Worm (Caenorhabditis elegans): ENCODE results near the gene Y38A10A.7.

Gene Y38A10A.7

ce11 chrV:6101243-6101898 is 5.4 kb downstream of the Y38A10A.7 start:
- TF ChIP-seq eor-1 (tag; optimal IDR thresholded peaks at IDR 0.05) (no peak), nhr-12 (tag; optimal IDR thresholded peaks at IDR 0.05) (no peak), egl-27 (tag; optimal IDR thresholded peaks at IDR 0.05) (no peak), mdl-1 (tag; optimal IDR thresholded peaks at IDR 0.05) (no peak), nhr-67 (tag; optimal IDR thresholded peaks at IDR 0.05) (no peak), ztf-11 (tag; optimal IDR thresholded peaks at IDR 0.05) (no peak), nhr-76 (tag; optimal IDR thresholded peaks at IDR 0.05) (no peak), ceh-16 (tag; optimal IDR thresholded peaks at IDR 0.05) (no peak), tbx-2 (tag; optimal IDR thresholded peaks at IDR 0.05) (no peak), zag-1 (tag; optimal IDR thresholded peaks at IDR 0.05) (no peak), ceh-9 (tag; optimal IDR thresholded peaks at IDR 0.05) (no peak), ceh-28 (tag; optimal IDR thresholded peaks at IDR 0.05) (no peak), elt-1 (tag; optimal IDR thresholded peaks at IDR 0.05) (no peak), egl-5 (tag; optimal IDR thresholded peaks at IDR 0.05) (peak; percentile 23), pha-4 (tag; optimal IDR thresholded peaks at IDR 0.05) (peak; percentile 80), nhr-23 (tag; optimal IDR thresholded peaks at IDR 0.05) (peak; percentile 2), jun-1 (tag; optimal IDR thresholded peaks at IDR 0.05) (no peak), pqm-1 (tag; optimal IDR thresholded peaks at IDR 0.05) (no peak), fkh-10 (GFP tag; optimal IDR thresholded peaks at IDR 0.05) (no peak), unc-62 (GFP tag; optimal IDR thresholded peaks at IDR 0.05) (no peak), fkh-2 (tag; optimal IDR thresholded peaks at IDR 0.05) (no peak), R02D3.7 (tag; optimal IDR thresholded peaks at IDR 0.05) (no peak), ZK546.5 (tag; optimal IDR thresholded peaks at IDR 0.05) (no peak), nhr-25 (tag; optimal IDR thresholded peaks at IDR 0.05) (no peak), nfya-1 (tag; optimal IDR thresholded peaks at IDR 0.05; ENCODE audit: insufficient read depth) (peak; percentile 21), ceh-82 (tag; optimal IDR thresholded peaks at IDR 0.05) (no peak), mml-1 (tag; optimal IDR thresholded peaks at IDR 0.05) (no peak), nhr-237 (tag; optimal IDR thresholded peaks at IDR 0.05) (no peak), nhr-43 (tag; optimal IDR thresholded peaks at IDR 0.05; ENCODE audit: poor library complexity, severe bottlenecking) (no peak), ztf-4 (tag; optimal IDR thresholded peaks at IDR 0.05) (no peak), skn-1 (tag; optimal IDR thresholded peaks at IDR 0.05) (no peak), nhr-77 (tag; optimal IDR thresholded peaks at IDR 0.05) (no peak), lin-15B (tag; optimal IDR thresholded peaks at IDR 0.05) (no peak), aly-2 (tag; optimal IDR thresholded peaks at IDR 0.05) (no peak), fos-1 (tag; optimal IDR thresholded peaks at IDR 0.05) (no peak), ama-1 (optimal IDR thresholded peaks at IDR 0.05) (no peak), elt-2 (tag; optimal IDR thresholded peaks at IDR 0.05) (peak; percentile 70), unc-39 (tag; optimal IDR thresholded peaks at IDR 0.05) (no peak), daf-12 (tag; optimal IDR thresholded peaks at IDR 0.05) (no peak), nhr-28 (tag; optimal IDR thresholded peaks at IDR 0.05) (no peak)

- TF ChIP-seq nhr-77 (tag; optimal IDR thresholded peaks at IDR 0.05) = no peak
- TF ChIP-seq lin-15B (tag; optimal IDR thresholded peaks at IDR 0.05) = no peak
- TF ChIP-seq ZK546.5 (tag; optimal IDR thresholded peaks at IDR 0.05) = no peak
Observed at ce11 chrV:6103429-6103828, 7.4 kb downstream of the Y38A10A.7 start, which contains the start of gene Y38A10A.11. Gene Y38A10A.11 (minus strand): TSS chrV:6103529.

ce11 chrV:6105374-6105773 is 9.4 kb downstream of the Y38A10A.7 start, which contains the start of gene atf-8:
Gene atf-8 (plus strand): TSS chrV:6105607.
- TF ChIP-seq ceh-16 (tag; optimal IDR thresholded peaks at IDR 0.05) (no peak), nhr-25 (tag; optimal IDR thresholded peaks at IDR 0.05) (peak; percentile 10), nhr-12 (tag; optimal IDR thresholded peaks at IDR 0.05) (no peak), nhr-23 (tag; optimal IDR thresholded peaks at IDR 0.05) (peak; percentile 74)

All from whole organism, L3 larva.